Fruit fly (Drosophila melanogaster) whole organism, prepupa: Measurements from ENCODE around the gene CG6830.

Source experiments
- Blimp-1 ChIP-seq: fragments of 200-800 bp; sonication (Bioruptor generic); optimal IDR thresholded peaks from 3 replicates; lab custom pipeline; 2017; ENCODE audit warnings: missing biosample characterization, missing genetic modification characterization, mild to moderate bottlenecking, moderate library complexity, missing genetic modification reagents
- CG10631 ChIP-seq: fragments of 200-800 bp; sonication (Bioruptor generic); optimal IDR thresholded peaks from 2 replicates; lab custom pipeline; 2016; ENCODE audit warnings: missing biosample characterization, missing genetic modification characterization
- CG11294 ChIP-seq: fragments of 200-800 bp; sonication (Bioruptor generic); IDR thresholded peaks from 2 replicates; pipeline ENCODE4 v1.3.6; 2022; ENCODE audit warnings: missing biosample characterization, missing genetic modification characterization
- CG11762 ChIP-seq: fragments of 200-800 bp; sonication (Bioruptor generic); optimal IDR thresholded peaks from 3 replicates; lab custom pipeline; 2016; ENCODE audit warnings: missing biosample characterization, missing genetic modification characterization; ENCODE audit not compliant: insufficient read depth
- CG15336 ChIP-seq: fragments of 200-800 bp; sonication (Bioruptor generic); IDR thresholded peaks from 2 replicates; pipeline ENCODE4 v1.3.6; 2022; ENCODE audit warnings: missing biosample characterization, missing genetic modification characterization
- CG16779 ChIP-seq: fragments of 200-800 bp; sonication (Bioruptor generic); optimal IDR thresholded peaks from 3 replicates; lab custom pipeline; 2017; ENCODE audit warnings: missing biosample characterization, mild to moderate bottlenecking, missing genetic modification characterization
- CG3032 ChIP-seq: fragments of 200-800 bp; optimal IDR thresholded peaks from 2 replicates; lab custom pipeline; 2019; ENCODE audit warnings: missing biosample characterization, mild to moderate bottlenecking, missing genetic modification characterization, moderate library complexity
- CG32006 ChIP-seq: fragments of 200-800 bp; sonication (Bioruptor generic); optimal IDR thresholded peaks from 3 replicates; lab custom pipeline; 2017; ENCODE audit warnings: missing biosample characterization, mild to moderate bottlenecking, missing genetic modification characterization
- CG3919 ChIP-seq: fragments of 200-800 bp; sonication (Bioruptor generic); optimal IDR thresholded peaks from 3 replicates; lab custom pipeline; 2016; ENCODE audit warnings: missing biosample characterization, missing genetic modification characterization
- CG4318 ChIP-seq: fragments of 200-800 bp; sonication (Bioruptor generic); optimal IDR thresholded peaks from 3 replicates; lab custom pipeline; 2017; ENCODE audit warnings: missing biosample characterization, mild to moderate bottlenecking, missing genetic modification characterization
- CG6163 ChIP-seq: fragments of 200-800 bp; sonication (Bioruptor generic); IDR thresholded peaks from 3 replicates; pipeline ENCODE4 v1.3.6; 2022; ENCODE audit warnings: missing biosample characterization, missing genetic modification characterization
- CG6276 ChIP-seq: fragments of 200-800 bp; sonication (Bioruptor generic); optimal IDR thresholded peaks from 2 replicates; lab custom pipeline; 2017; ENCODE audit warnings: missing biosample characterization, mild to moderate bottlenecking, missing genetic modification characterization
- CG6808 ChIP-seq: fragments of 200-800 bp; sonication (Bioruptor generic); optimal IDR thresholded peaks from 3 replicates; lab custom pipeline; 2017; ENCODE audit warnings: missing biosample characterization, missing genetic modification characterization, mild to moderate bottlenecking, moderate library complexity, missing genetic modification reagents
- CG6854 ChIP-seq: fragments of 200-800 bp; sonication (Bioruptor generic); optimal IDR thresholded peaks from 2 replicates; lab custom pipeline; 2017; ENCODE audit warnings: missing biosample characterization, mild to moderate bottlenecking, missing genetic modification characterization
- CG9139 ChIP-seq: fragments of 200-800 bp; sonication (Bioruptor generic); optimal IDR thresholded peaks from 3 replicates; lab custom pipeline; 2017; ENCODE audit warnings: missing biosample characterization, mild to moderate bottlenecking, missing genetic modification characterization
- Eip78C ChIP-seq: fragments of 200-800 bp; sonication (Bioruptor generic); peaks from one replicate; lab custom pipeline; 2016; ENCODE audit warnings: missing biosample characterization, missing genetic modification characterization
- Eip93F ChIP-seq: fragments of 200-800 bp; sonication (Bioruptor generic); optimal IDR thresholded peaks from 2 replicates; lab custom pipeline; 2016; ENCODE audit warnings: missing biosample characterization, mild to moderate bottlenecking, missing genetic modification characterization
- Ets21C ChIP-seq: fragments of 200-800 bp; sonication (Bioruptor generic); optimal IDR thresholded peaks from 3 replicates; lab custom pipeline; 2016; ENCODE audit warnings: missing biosample characterization, missing genetic modification characterization
- Hr38 ChIP-seq: sonication (Bioruptor generic); optimal IDR thresholded peaks from 2 replicates; lab custom pipeline; 2016; ENCODE audit warnings: missing biosample characterization, missing genetic modification characterization
- Hr39 ChIP-seq: fragments of 200-800 bp; sonication (Bioruptor generic); optimal IDR thresholded peaks from 2 replicates; lab custom pipeline; 2016; ENCODE audit warnings: missing biosample characterization, missing genetic modification characterization
- Hr4 ChIP-seq: fragments of 200-800 bp; sonication (Bioruptor generic); optimal IDR thresholded peaks from 3 replicates; lab custom pipeline; 2016; ENCODE audit warnings: missing biosample characterization, missing genetic modification characterization
- OdsH ChIP-seq: fragments of 200-800 bp; sonication (Bioruptor generic); optimal IDR thresholded peaks from 3 replicates; lab custom pipeline; 2016; ENCODE audit warnings: missing biosample characterization, missing genetic modification characterization
- Smox ChIP-seq: fragments of 200-800 bp; sonication (Bioruptor generic); optimal IDR thresholded peaks from 3 replicates; lab custom pipeline; 2016; ENCODE audit warnings: missing biosample characterization, missing genetic modification characterization
- Sox102F ChIP-seq: fragments of 200-800 bp; sonication (Bioruptor generic); optimal IDR thresholded peaks from 2 replicates; lab custom pipeline; 2016; ENCODE audit warnings: missing biosample characterization, mild to moderate bottlenecking, missing genetic modification characterization
- Sox14 ChIP-seq: fragments of 200-800 bp; sonication (Bioruptor generic); optimal IDR thresholded peaks from 3 replicates; lab custom pipeline; 2016; ENCODE audit warnings: missing biosample characterization, missing genetic modification characterization
- achi ChIP-seq: fragments of 200-800 bp; sonication (Bioruptor generic); optimal IDR thresholded peaks from 3 replicates; lab custom pipeline; 2016; ENCODE audit warnings: missing biosample characterization, missing genetic modification characterization
- acj6 ChIP-seq: fragments of 200-800 bp; sonication (Bioruptor generic); optimal IDR thresholded peaks from 3 replicates; lab custom pipeline; 2016; ENCODE audit warnings: missing biosample characterization, missing genetic modification characterization
- cyc ChIP-seq: fragments of 200-800 bp; sonication (Bioruptor generic); optimal IDR thresholded peaks from 3 replicates; lab custom pipeline; 2016; ENCODE audit warnings: missing biosample characterization, missing genetic modification characterization
- dac ChIP-seq: fragments of 200-800 bp; sonication (Bioruptor generic); optimal IDR thresholded peaks from 2 replicates; lab custom pipeline; 2017; ENCODE audit warnings: missing biosample characterization, mild to moderate bottlenecking, missing genetic modification characterization
- dsx ChIP-seq: fragments of 200-800 bp; optimal IDR thresholded peaks from 3 replicates; lab custom pipeline; 2019; ENCODE audit warnings: missing biosample characterization, mild to moderate bottlenecking, missing genetic modification characterization, moderate library complexity; ENCODE audit not compliant: poor library complexity, severe bottlenecking
- eg ChIP-seq: fragments of 200-800 bp; sonication (Bioruptor generic); IDR thresholded peaks from 3 replicates; pipeline ENCODE4 v1.3.6; 2022; ENCODE audit warnings: missing biosample characterization, missing genetic modification characterization
- esn ChIP-seq: fragments of 200-800 bp; sonication (Bioruptor generic); optimal IDR thresholded peaks from 2 replicates; lab custom pipeline; 2016; ENCODE audit warnings: missing biosample characterization, mild to moderate bottlenecking, missing genetic modification characterization, moderate library complexity
- fd59A ChIP-seq: fragments of 200-800 bp; sonication (Bioruptor generic); optimal IDR thresholded peaks from 2 replicates; lab custom pipeline; 2017; ENCODE audit warnings: missing biosample characterization, mild to moderate bottlenecking, missing genetic modification characterization, missing genetic modification reagents
- fd85E ChIP-seq: fragments of 200-800 bp; sonication (Bioruptor generic); optimal IDR thresholded peaks from 3 replicates; lab custom pipeline; 2016; ENCODE audit warnings: missing biosample characterization, missing genetic modification characterization
- fkh ChIP-seq: fragments of 200-800 bp; sonication (Bioruptor generic); optimal IDR thresholded peaks from 3 replicates; lab custom pipeline; 2017; ENCODE audit warnings: missing biosample characterization, mild to moderate bottlenecking, missing genetic modification characterization, moderate library complexity
- net ChIP-seq: fragments of 200-800 bp; sonication (Bioruptor generic); optimal IDR thresholded peaks from 3 replicates; lab custom pipeline; 2016; ENCODE audit warnings: missing biosample characterization, missing genetic modification characterization
- salr ChIP-seq, 2 experiments: fragments of 200-800 bp; sonication (Bioruptor generic); optimal IDR thresholded peaks; 3 replicates each; lab custom pipeline; 2016 to 2018; ENCODE audit warnings: missing biosample characterization in 2 of 2, missing genetic modification characterization in 2 of 2, mild to moderate bottlenecking in 1 of 2
- spab ChIP-seq: fragments of 200-800 bp; sonication (Bioruptor generic); optimal IDR thresholded peaks from 2 replicates; lab custom pipeline; 2017; ENCODE audit warnings: missing biosample characterization, mild to moderate bottlenecking, missing genetic modification characterization, missing genetic modification reagents
- ss ChIP-seq, 2 experiments: fragments of 200-800 bp; sonication (Bioruptor generic); optimal IDR thresholded peaks; 2 replicates in 1 of 2; 3 replicates in 1 of 2; lab custom pipeline; 2017 to 2018; ENCODE audit warnings: mild to moderate bottlenecking in 2 of 2, missing biosample characterization in 2 of 2, missing genetic modification characterization in 2 of 2, moderate library complexity in 1 of 2
- svp ChIP-seq: fragments of 200-800 bp; sonication (Bioruptor generic); peaks from one replicate; lab custom pipeline; 2016; ENCODE audit warnings: missing biosample characterization, missing genetic modification characterization
- topi ChIP-seq: fragments of 200-800 bp; sonication (Bioruptor generic); optimal IDR thresholded peaks from 3 replicates; lab custom pipeline; 2016; ENCODE audit warnings: missing biosample characterization, missing genetic modification characterization
- vri ChIP-seq: fragments of 200-800 bp; sonication (Bioruptor generic); optimal IDR thresholded peaks from 3 replicates; lab custom pipeline; 2016; ENCODE audit warnings: missing biosample characterization, mild to moderate bottlenecking, missing genetic modification characterization

CG6830 gene

DNA sequence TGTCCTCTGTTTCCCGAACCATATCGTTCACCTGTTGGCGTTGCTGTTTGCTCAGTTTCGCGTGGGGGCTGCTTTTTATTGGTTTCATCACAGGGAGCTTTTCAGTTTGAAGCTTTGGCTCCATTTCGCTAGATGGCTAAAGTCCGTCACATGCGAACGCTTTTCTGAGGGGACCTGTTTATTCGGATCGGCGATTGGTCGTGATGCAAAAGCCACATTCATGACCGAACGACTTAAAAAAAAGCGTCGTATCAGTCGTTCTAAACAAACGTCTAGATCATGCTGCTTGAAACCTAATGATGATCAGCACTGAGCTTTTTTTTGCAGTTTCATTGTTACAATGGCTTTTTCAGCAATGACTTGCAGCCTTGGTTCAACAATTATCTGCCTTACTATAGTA lies 5.8 kb upstream of the CG6830 start, which contains the start of gene CG6908:
TSS of gene CG6908 (minus strand) at position 152 of the 400 bp plus-strand sequence.
- TF ChIP-seq ss (GFP tag; optimal IDR thresholded peaks at IDR 0.05; lab: Kevin White, UChicago) (no peak), acj6 (no peak), topi (GFP tag; lab: Kevin White, UChicago) (no peak), svp (GFP tag; lab: Kevin White, UChicago) (peak; percentile 76), Ets21C (GFP tag; lab: Kevin White, UChicago) (no peak), eg (GFP tag; lab: Robert Waterston, UW) (0 out of 3 replicates have a peak, but pooled peaks have one; percentile 30), CG9139 (no peak), fd85E (GFP tag; lab: Kevin White, UChicago) (no peak), Eip93F (GFP tag; lab: Kevin White, UChicago) (no peak), CG6808 (GFP tag; lab: Kevin White, UChicago) (no peak), CG15336 (GFP tag; lab: Robert Waterston, UW) (0 out of 2 replicates have a peak, but pooled peaks have one; percentile 24), dac (GFP tag; lab: Kevin White, UChicago) (no peak), vri (GFP tag; lab: Kevin White, UChicago) (peak; percentile 45), CG6276 (peak; percentile 16)

DNA sequence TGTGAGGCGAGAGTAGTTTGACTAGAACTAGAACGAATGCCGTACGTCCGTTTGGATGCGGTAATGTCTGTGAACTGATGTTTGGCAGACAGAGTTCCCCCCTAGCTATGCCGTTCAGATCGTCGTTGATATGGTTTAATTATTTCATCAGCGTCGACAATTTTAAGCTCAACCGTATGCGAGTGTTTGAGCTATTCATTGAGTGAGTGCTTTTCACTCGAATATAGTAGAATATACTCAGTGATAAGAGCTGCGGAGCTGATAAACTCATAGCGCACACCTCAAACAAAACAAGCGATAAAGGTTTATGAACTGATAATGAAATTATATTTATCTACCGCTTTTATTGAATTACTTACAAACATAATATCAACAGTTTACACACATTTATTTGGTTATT lies 3.9 kb upstream of the CG6830 start, which contains the start of gene CG6834:
TSS of gene CG6834 (minus strand) at position 79 of the 400 bp plus-strand sequence.
- TF ChIP-seq fkh (GFP tag; lab: Kevin White, UChicago) (peak; percentile 49), Smox (GFP tag; lab: Kevin White, UChicago) (no peak), svp (GFP tag; lab: Kevin White, UChicago) (peak; percentile 71), vri (GFP tag; lab: Kevin White, UChicago) (peak; percentile 64)

DNA sequence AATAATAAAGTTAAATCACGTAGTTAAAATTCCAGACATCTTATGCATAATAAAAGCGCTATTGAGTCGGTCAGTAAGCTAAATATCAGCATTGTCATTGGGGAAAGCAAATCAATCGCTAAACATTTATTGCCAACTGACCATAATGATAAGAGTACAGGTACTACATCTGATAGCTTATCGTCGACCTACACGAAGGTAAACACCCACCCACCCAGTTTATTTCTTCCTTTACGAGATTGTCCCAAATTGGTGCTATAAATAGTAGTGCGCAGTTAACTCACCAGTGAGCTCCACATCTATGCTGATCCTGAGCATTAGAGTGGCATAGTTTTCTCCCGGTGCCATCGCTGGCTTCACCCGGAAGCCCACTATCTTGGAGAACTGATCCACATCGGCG lies 467 bp downstream of the CG6830 start:
- no peak for TF ChIP-seq cyc (GFP tag; lab: Kevin White, UChicago)
- peak; percentile 35 for TF ChIP-seq vri (GFP tag; lab: Kevin White, UChicago)
- TF ChIP-seq, all 60 proteins: peak for 1

DNA sequence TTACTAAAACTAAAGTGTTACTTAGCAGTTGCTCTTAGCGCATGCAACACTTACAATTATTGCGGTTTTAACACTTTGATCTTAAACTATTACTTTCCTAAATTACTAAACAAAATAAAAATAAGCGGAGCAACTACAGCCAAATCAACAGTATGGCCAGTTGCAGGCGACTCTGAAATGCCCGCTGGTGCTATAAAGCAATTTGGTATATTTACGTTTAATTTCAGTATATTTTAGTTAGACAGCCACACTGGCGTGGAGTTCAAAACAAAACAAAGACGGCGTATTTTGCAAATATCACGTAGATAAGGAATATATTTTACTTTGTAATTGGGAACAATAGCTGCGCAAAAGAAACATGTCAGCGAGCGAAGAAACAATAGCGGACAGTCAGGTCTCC lies 4.6 kb downstream of the CG6830 start, which contains the start of the genes Taf12 and Ho:
TSS of gene Taf12 (minus strand) at position 178 of the 400 bp plus-strand sequence.
TSS of gene Ho (plus strand) at position 231 of the 400 bp plus-strand sequence.
- TF ChIP-seq CG6163 (GFP tag; lab: Robert Waterston, UW) (no peak; the same call in 2 of the 3 replicates), CG10631 (GFP tag; lab: Kevin White, UChicago) (no peak), CG6854 (no peak), Hr4 (no peak), vri (GFP tag; lab: Kevin White, UChicago) (peak; percentile 37), CG3032 (tag; lab: Kevin White, UChicago) (no peak), CG3919 (GFP tag; lab: Kevin White, UChicago) (no peak), CG6808 (GFP tag; lab: Kevin White, UChicago) (no peak), Eip93F (GFP tag; lab: Kevin White, UChicago) (no peak), Ets21C (GFP tag; lab: Kevin White, UChicago) (no peak), Hr38 (GFP tag; lab: Kevin White, UChicago) (no peak), achi (GFP tag; lab: Kevin White, UChicago) (no peak), Sox14 (GFP tag; lab: Kevin White, UChicago) (peak; percentile 98), Eip78C (peak; percentile 74), CG16779 (tag; lab: Kevin White, UChicago) (no peak), acj6 (no peak), Smox (GFP tag; lab: Kevin White, UChicago) (no peak), svp (GFP tag; lab: Kevin White, UChicago) (peak; percentile 70), fkh (GFP tag; lab: Kevin White, UChicago) (peak; percentile 54), esn (GFP tag; lab: Kevin White, UChicago) (peak; percentile 21), CG4318 (no peak), cyc (GFP tag; lab: Kevin White, UChicago) (no peak), OdsH (GFP tag; lab: Kevin White, UChicago) (no peak), fd59A (GFP tag; lab: Kevin White, UChicago) (no peak), Hr39 (GFP tag; lab: Kevin White, UChicago) (no peak), net (GFP tag; lab: Kevin White, UChicago) (no peak), dsx (no peak), spab (no peak), CG15336 (GFP tag; lab: Robert Waterston, UW) (no peak), dac (GFP tag; lab: Kevin White, UChicago) (no peak), CG9139 (no peak), Blimp-1 (GFP tag; lab: Kevin White, UChicago) (no peak), salr (GFP tag; optimal IDR thresholded peaks at IDR 0.05; lab: Kevin White, UChicago) (no peak), CG11294 (GFP tag; lab: Robert Waterston, UW) (no peak), Sox102F (GFP tag; lab: Kevin White, UChicago) (no peak), CG11762 (GFP tag; lab: Kevin White, UChicago) (no peak), fd85E (GFP tag; lab: Kevin White, UChicago) (no peak), CG32006 (GFP tag; lab: Kevin White, UChicago) (no peak)
